Worm (Caenorhabditis elegans): ENCODE measurements around the gene pis-1.

DNA sequence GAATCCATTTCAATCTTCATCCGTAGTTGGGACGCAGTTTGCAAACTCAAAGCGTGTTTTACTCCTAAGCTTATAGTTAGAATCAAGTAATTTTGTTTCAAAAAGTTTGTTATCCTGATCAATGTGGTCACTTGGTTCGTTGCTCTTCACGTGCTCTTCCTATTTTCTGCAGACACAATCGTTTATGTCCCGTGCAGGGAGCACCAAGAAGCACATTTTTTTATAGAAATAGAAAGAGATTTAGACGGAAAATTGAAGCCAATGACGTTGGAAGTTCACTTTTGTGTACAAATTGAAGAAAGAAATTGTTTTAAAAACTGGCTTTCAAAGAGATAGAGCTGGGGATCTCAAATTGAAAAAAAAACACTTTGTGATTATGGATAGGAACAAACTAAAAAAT is 34.6 kb downstream of the pis-1 start:
- TF ChIP-seq nhr-11 (tag; optimal IDR thresholded peaks at IDR 0.05) (no peak), egl-27 (tag; optimal IDR thresholded peaks at IDR 0.05) (no peak), ztf-11 (tag; optimal IDR thresholded peaks at IDR 0.05) (no peak)
